Worm (Caenorhabditis elegans) whole organism, L2 larva: ENCODE measurements around the gene Y111B2A.2.

Experiments used
- C34F6.9 ChIP-seq: fragments of 150-350 bp; optimal IDR thresholded peaks from 2 replicates; lab custom pipeline; 2014; ENCODE audit warnings: missing biosample characterization, missing genetic modification characterization
- F13H6.1 ChIP-seq: sonication (generic microtip); optimal IDR thresholded peaks from 2 replicates; lab custom pipeline; 2016; ENCODE audit warnings: missing genetic modification characterization, missing compliant biosample characterization
- ZK546.5 ChIP-seq: sonication (generic microtip); optimal IDR thresholded peaks from 2 replicates; lab custom pipeline; 2017; ENCODE audit warnings: missing biosample characterization, missing genetic modification characterization
- alr-1 ChIP-seq: fragments of 150-350 bp; optimal IDR thresholded peaks from 2 replicates; lab custom pipeline; 2014; ENCODE audit warnings: missing biosample characterization, missing genetic modification characterization
- blmp-1 ChIP-seq: sonication (generic microtip); optimal IDR thresholded peaks from 2 replicates; lab custom pipeline; 2017; ENCODE audit warnings: missing genetic modification characterization, mild to moderate bottlenecking, missing compliant biosample characterization, antibody characterized with exemption, moderate library complexity; ENCODE audit not compliant: insufficient read depth
- ceh-16 ChIP-seq: fragments of 150-350 bp; optimal IDR thresholded peaks from 2 replicates; lab custom pipeline; 2014; ENCODE audit warnings: missing biosample characterization, missing genetic modification characterization
- ceh-82 ChIP-seq: fragments of 150-350 bp; optimal IDR thresholded peaks from 2 replicates; lab custom pipeline; 2014; ENCODE audit warnings: missing biosample characterization, missing genetic modification characterization
- crh-2 ChIP-seq: sonication (generic microtip); optimal IDR thresholded peaks from 2 replicates; lab custom pipeline; 2017; ENCODE audit warnings: missing biosample characterization, missing genetic modification characterization
- egl-27 ChIP-seq: sonication (generic microtip); optimal IDR thresholded peaks from 3 replicates; lab custom pipeline; 2017; ENCODE audit warnings: missing biosample characterization, missing genetic modification reagents, missing genetic modification characterization
- elt-3 ChIP-seq: sonication (generic microtip); optimal IDR thresholded peaks from 2 replicates; lab custom pipeline; 2017; ENCODE audit warnings: missing biosample characterization, missing genetic modification characterization
- fos-1 ChIP-seq: fragments of 150-350 bp; optimal IDR thresholded peaks from 2 replicates; lab custom pipeline; 2014; ENCODE audit warnings: missing biosample characterization, missing genetic modification characterization
- gmeb-1 ChIP-seq: fragments of 150-350 bp; optimal IDR thresholded peaks from 2 replicates; lab custom pipeline; 2014; ENCODE audit warnings: missing biosample characterization, missing genetic modification characterization
- lin-11 ChIP-seq: fragments of 150-350 bp; sonication (generic microtip); optimal IDR thresholded peaks from 2 replicates; lab custom pipeline; 2014; ENCODE audit warnings: missing biosample characterization, missing genetic modification characterization, inconsistent platforms, mixed read lengths
- lin-13 ChIP-seq: fragments of 150-350 bp; optimal IDR thresholded peaks from 2 replicates; lab custom pipeline; 2014; ENCODE audit warnings: missing biosample characterization, missing genetic modification reagents, missing genetic modification characterization
- lsy-2 ChIP-seq, 2 experiments: fragments of 150-350 bp in 1 of 2; sonication (generic microtip) in 1 of 2; optimal IDR thresholded peaks; 2 replicates each; lab custom pipeline; 2014 to 2017; ENCODE audit warnings: missing biosample characterization in 2 of 2, missing genetic modification characterization in 2 of 2
- mab-5 ChIP-seq: fragments of 150-350 bp; optimal IDR thresholded peaks from 2 replicates; lab custom pipeline; 2014; ENCODE audit warnings: missing biosample characterization, missing genetic modification characterization
- mdl-1 ChIP-seq, 2 experiments: fragments of 150-350 bp in 1 of 2; sonication (generic microtip) in 1 of 2; optimal IDR thresholded peaks; 2 replicates each; lab custom pipeline; 2017; ENCODE audit warnings: missing biosample characterization in 2 of 2, missing genetic modification characterization in 2 of 2
- nhr-129 ChIP-seq: fragments of 150-350 bp; optimal IDR thresholded peaks from 2 replicates; lab custom pipeline; 2014; ENCODE audit warnings: missing biosample characterization, missing genetic modification characterization
- nhr-23 ChIP-seq: fragments of 150-350 bp; optimal IDR thresholded peaks from 2 replicates; lab custom pipeline; 2014; ENCODE audit warnings: missing biosample characterization, missing genetic modification reagents, missing genetic modification characterization
- nhr-237 ChIP-seq: fragments of 150-350 bp; optimal IDR thresholded peaks from 2 replicates; lab custom pipeline; 2014; ENCODE audit warnings: missing biosample characterization, missing genetic modification characterization
- nhr-25 ChIP-seq: fragments of 150-350 bp; sonication (generic microtip); optimal IDR thresholded peaks from 3 replicates; lab custom pipeline; 2014; ENCODE audit warnings: missing biosample characterization, missing genetic modification characterization
- nhr-77 ChIP-seq: fragments of 150-350 bp; optimal IDR thresholded peaks from 2 replicates; lab custom pipeline; 2014; ENCODE audit warnings: missing biosample characterization, missing genetic modification characterization
- peb-1 ChIP-seq: fragments of 150-350 bp; optimal IDR thresholded peaks from 2 replicates; lab custom pipeline; 2014; ENCODE audit warnings: missing biosample characterization, missing genetic modification characterization
- sem-4 ChIP-seq: fragments of 150-350 bp; optimal IDR thresholded peaks from 2 replicates; lab custom pipeline; 2014; ENCODE audit warnings: missing biosample characterization, missing genetic modification reagents, missing genetic modification characterization
- sma-3 ChIP-seq: sonication (generic microtip); optimal IDR thresholded peaks from 2 replicates; lab custom pipeline; 2016; ENCODE audit warnings: missing genetic modification reagents, missing genetic modification characterization, missing compliant biosample characterization
- sma-9 ChIP-seq, 2 experiments: fragments of 150-350 bp in 1 of 2; sonication (generic microtip) in 1 of 2; optimal IDR thresholded peaks; 2 replicates each; lab custom pipeline; 2014 to 2016; ENCODE audit warnings: missing genetic modification characterization in 2 of 2, mild to moderate bottlenecking in 1 of 2, missing biosample characterization in 1 of 2, missing compliant biosample characterization in 1 of 2, missing genetic modification reagents in 1 of 2, moderate library complexity in 1 of 2
- snpc-4 ChIP-seq: fragments of 150-350 bp; optimal IDR thresholded peaks from 2 replicates; lab custom pipeline; 2014; ENCODE audit warnings: missing biosample characterization, missing genetic modification characterization
- unc-39 ChIP-seq: fragments of 150-350 bp; optimal IDR thresholded peaks from 2 replicates; lab custom pipeline; 2014; ENCODE audit warnings: missing biosample characterization, missing genetic modification characterization
- unc-55 ChIP-seq: fragments of 150-350 bp; sonication (generic microtip); optimal IDR thresholded peaks from 3 replicates; lab custom pipeline; 2014; ENCODE audit warnings: missing biosample characterization, missing genetic modification reagents, missing genetic modification characterization
- zag-1 ChIP-seq: fragments of 150-350 bp; optimal IDR thresholded peaks from 2 replicates; lab custom pipeline; 2014; ENCODE audit warnings: missing biosample characterization, missing genetic modification characterization
- ztf-4 ChIP-seq: fragments of 150-350 bp; optimal IDR thresholded peaks from 2 replicates; lab custom pipeline; 2014; ENCODE audit warnings: missing biosample characterization, missing genetic modification characterization

The Y111B2A.2 gene

ce11 chrIII:12510505-12510904, 14.6 kb downstream of the Y111B2A.2 start:
- TF ChIP-seq sem-4, result no peak
- TF ChIP-seq nhr-77, result no peak
- TF ChIP-seq egl-27 (tag; lab: Kevin White, UChicago), result no peak
- no peak for TF ChIP-seq mab-5 (tag; lab: Kevin White, UChicago)
- TF ChIP-seq unc-39 (tag; lab: Kevin White, UChicago), result no peak
- TF ChIP-seq nhr-23 (tag; lab: Kevin White, UChicago), result no peak
- TF ChIP-seq blmp-1 (tag; lab: Kevin White, UChicago), result no peak
- TF ChIP-seq snpc-4 (tag; lab: Kevin White, UChicago), result no peak
- no peak for TF ChIP-seq fos-1 (tag; lab: Kevin White, UChicago)
- TF ChIP-seq lin-13 (GFP tag; lab: Kevin White, UChicago), result no peak

ce11 chrIII:12517674-12518073, 21.8 kb downstream of the Y111B2A.2 start:
- TF ChIP-seq C34F6.9 (tag; lab: Kevin White, UChicago), result no peak
- no peak for TF ChIP-seq ceh-82 (tag; lab: Kevin White, UChicago)

ce11 chrIII:12528029-12528428, 32.1 kb downstream of the Y111B2A.2 start:
- TF ChIP-seq lsy-2 (tag; optimal IDR thresholded peaks at IDR 0.05; lab: Kevin White, UChicago) (peak in 1 of 2 experiments; percentile 67), sem-4 (peak; percentile 53), sma-3 (peak; percentile 25), nhr-25 (tag; lab: Kevin White, UChicago) (peak; percentile 27), crh-2 (peak; percentile 31), unc-55 (GFP tag; lab: Kevin White, UChicago) (peak; percentile 56), ZK546.5 (tag; lab: Kevin White, UChicago) (no peak), lin-13 (GFP tag; lab: Kevin White, UChicago) (peak; percentile 46), C34F6.9 (tag; lab: Kevin White, UChicago) (peak; percentile 43), nhr-77 (no peak), gmeb-1 (tag; lab: Kevin White, UChicago) (peak; percentile 73), F13H6.1 (tag; lab: Kevin White, UChicago) (peak; percentile 48), elt-3 (tag; lab: Kevin White, UChicago) (no peak)

ce11 chrIII:12533900-12534299, 38.0 kb downstream of the Y111B2A.2 start:
- TF ChIP-seq peb-1 (tag; lab: Kevin White, UChicago), result no peak
- peak; percentile 15 for TF ChIP-seq unc-55 (GFP tag; lab: Kevin White, UChicago)
- peak; percentile 44 for TF ChIP-seq gmeb-1 (tag; lab: Kevin White, UChicago)

- TF ChIP-seq gmeb-1 (tag; lab: Kevin White, UChicago), result no peak
- TF ChIP-seq nhr-77, result no peak
- TF ChIP-seq mab-5 (tag; lab: Kevin White, UChicago), result no peak
- no peak for TF ChIP-seq ceh-16 (tag; lab: Kevin White, UChicago)
- TF ChIP-seq zag-1 (tag; lab: Kevin White, UChicago), result no peak
- no peak for TF ChIP-seq lin-11 (tag; lab: Kevin White, UChicago)
Observed at ce11 chrIII:12537239-12537845, 41.5 kb downstream of the Y111B2A.2 start.

- TF ChIP-seq lin-13 (GFP tag; lab: Kevin White, UChicago) (no peak), ztf-4 (no peak), unc-55 (GFP tag; lab: Kevin White, UChicago) (no peak), mdl-1 (tag; optimal IDR thresholded peaks at IDR 0.05; lab: Kevin White, UChicago) (no peak), nhr-237 (tag; lab: Kevin White, UChicago) (no peak), sem-4 (no peak), sma-9 (GFP tag; optimal IDR thresholded peaks at IDR 0.05; lab: Kevin White, UChicago) (no peak), sma-9 (tag; optimal IDR thresholded peaks at IDR 0.05; lab: Kevin White, UChicago) (no peak), fos-1 (tag; lab: Kevin White, UChicago) (no peak), nhr-129 (tag; lab: Kevin White, UChicago) (no peak), alr-1 (no peak), sma-3 (no peak), crh-2 (no peak)
- TF ChIP-seq, all 48 proteins: peak for 0
Observed at ce11 chrIII:12540411-12540810, 44.5 kb downstream of the Y111B2A.2 start.
